Worm (Caenorhabditis elegans) whole organism, late embryonic: Measurements from ENCODE around the gene H23N18.6.

Experiments used
- C08G9.2 ChIP-seq: sonication (generic microtip); optimal IDR thresholded peaks from 2 replicates; lab custom pipeline; 2016; ENCODE audit warnings: mild to moderate bottlenecking, missing genetic modification characterization, moderate library complexity, missing compliant biosample characterization
- C38D4.7 ChIP-seq: fragments of 200-800 bp; sonication (Bioruptor generic); optimal IDR thresholded peaks from 2 replicates; lab custom pipeline; 2018; ENCODE audit warnings: mild to moderate bottlenecking, missing genetic modification characterization, moderate library complexity, missing compliant biosample characterization
- K09A11.1 ChIP-seq: sonication (generic microtip); optimal IDR thresholded peaks from 2 replicates; lab custom pipeline; 2017; ENCODE audit warnings: antibody characterized with exemption, mild to moderate bottlenecking, missing genetic modification characterization, missing compliant biosample characterization; ENCODE audit not compliant: insufficient read depth
- ama-1 ChIP-seq: fragments of 150-350 bp; optimal IDR thresholded peaks from 2 replicates; lab custom pipeline; 2014
- ceh-14 ChIP-seq: sonication (generic microtip); optimal IDR thresholded peaks from 2 replicates; lab custom pipeline; 2016; ENCODE audit warnings: missing genotype, missing genetic modification characterization, missing compliant biosample characterization
- ceh-22 ChIP-seq: sonication (generic microtip); optimal IDR thresholded peaks from 2 replicates; lab custom pipeline; 2017; ENCODE audit warnings: missing biosample characterization, missing genetic modification characterization
- ceh-24 ChIP-seq: sonication (generic microtip); optimal IDR thresholded peaks from 2 replicates; lab custom pipeline; 2016; ENCODE audit warnings: mild to moderate bottlenecking, missing genetic modification characterization, missing compliant biosample characterization
- ceh-34 ChIP-seq: sonication (generic microtip); optimal IDR thresholded peaks from 2 replicates; lab custom pipeline; 2016; ENCODE audit warnings: mild to moderate bottlenecking, missing genetic modification characterization, missing compliant biosample characterization
- ceh-45 ChIP-seq: fragments of 200-800 bp; sonication (Bioruptor generic); IDR thresholded peaks from 2 replicates; pipeline ENCODE4 v1.3.6; 2022; ENCODE audit warnings: missing genetic modification reagents, missing genetic modification characterization, missing compliant biosample characterization
- ceh-6 ChIP-seq: fragments of 200-800 bp; sonication (Bioruptor generic); optimal IDR thresholded peaks from 2 replicates; lab custom pipeline; 2018; ENCODE audit warnings: mild to moderate bottlenecking, missing genetic modification characterization, missing compliant biosample characterization
- ceh-9 ChIP-seq: sonication (generic microtip); optimal IDR thresholded peaks from 2 replicates; lab custom pipeline; 2016; ENCODE audit warnings: mild to moderate bottlenecking, missing genetic modification characterization, inconsistent platforms, missing compliant biosample characterization
- dmd-4 ChIP-seq: sonication (generic microtip); optimal IDR thresholded peaks from 2 replicates; lab custom pipeline; 2016; ENCODE audit warnings: borderline replicate concordance, missing genetic modification characterization, missing compliant biosample characterization
- dve-1 ChIP-seq: sonication (generic microtip); optimal IDR thresholded peaks from 2 replicates; lab custom pipeline; 2017; ENCODE audit warnings: antibody characterized with exemption, mild to moderate bottlenecking, missing genetic modification characterization, missing compliant biosample characterization
- elt-2 ChIP-seq: sonication (generic microtip); optimal IDR thresholded peaks from 2 replicates; lab custom pipeline; 2016; ENCODE audit warnings: missing genetic modification reagents, missing genetic modification characterization, missing compliant biosample characterization
- ets-4 ChIP-seq: sonication (generic microtip); optimal IDR thresholded peaks from 2 replicates; lab custom pipeline; 2016; ENCODE audit warnings: missing genetic modification characterization, missing compliant biosample characterization
- eyg-1 ChIP-seq: sonication (generic microtip); optimal IDR thresholded peaks from 2 replicates; lab custom pipeline; 2016; ENCODE audit warnings: missing genotype, missing genetic modification characterization, missing compliant biosample characterization
- fax-1 ChIP-seq: sonication (generic microtip); optimal IDR thresholded peaks from 2 replicates; lab custom pipeline; 2016; ENCODE audit warnings: missing genotype, missing genetic modification characterization, missing compliant biosample characterization
- fkh-6 ChIP-seq: sonication (generic microtip); optimal IDR thresholded peaks from 2 replicates; lab custom pipeline; 2016; ENCODE audit warnings: missing genetic modification characterization, missing compliant biosample characterization
- hlh-8 ChIP-seq: sonication (generic microtip); optimal IDR thresholded peaks from 2 replicates; lab custom pipeline; 2016; ENCODE audit warnings: missing genotype, missing genetic modification characterization, missing compliant biosample characterization
- lim-6 ChIP-seq: sonication (generic microtip); optimal IDR thresholded peaks from 2 replicates; lab custom pipeline; 2016; ENCODE audit warnings: missing genetic modification characterization, missing compliant biosample characterization
- madf-2 ChIP-seq: sonication (generic microtip); optimal IDR thresholded peaks from 2 replicates; lab custom pipeline; 2017; ENCODE audit warnings: missing genetic modification characterization, missing compliant biosample characterization
- nfya-1 ChIP-seq: sonication (generic microtip); optimal IDR thresholded peaks from 2 replicates; lab custom pipeline; 2017; ENCODE audit warnings: missing genetic modification characterization, mild to moderate bottlenecking, missing compliant biosample characterization, antibody characterized with exemption, moderate library complexity
- nhr-11 ChIP-seq: fragments of 150-350 bp; optimal IDR thresholded peaks from 2 replicates; lab custom pipeline; 2014; ENCODE audit warnings: missing biosample characterization, missing genetic modification characterization
- nhr-232 ChIP-seq: sonication (generic microtip); optimal IDR thresholded peaks from 2 replicates; lab custom pipeline; 2016; ENCODE audit warnings: missing genetic modification characterization, missing compliant biosample characterization
- npax-4 ChIP-seq: sonication (generic microtip); optimal IDR thresholded peaks from 2 replicates; lab custom pipeline; 2016; ENCODE audit warnings: missing genetic modification characterization, missing compliant biosample characterization
- pax-1 ChIP-seq: fragments of 150-350 bp; optimal IDR thresholded peaks from 2 replicates; lab custom pipeline; 2014; ENCODE audit warnings: missing biosample characterization, missing genetic modification characterization
- pha-2 ChIP-seq: sonication (generic microtip); optimal IDR thresholded peaks from 2 replicates; lab custom pipeline; 2017; ENCODE audit warnings: mild to moderate bottlenecking, missing genetic modification characterization, missing compliant biosample characterization
- pqm-1 ChIP-seq: sonication (generic microtip); optimal IDR thresholded peaks from 2 replicates; lab custom pipeline; 2016; ENCODE audit warnings: missing genetic modification characterization, missing compliant biosample characterization
- ref-2 ChIP-seq: sonication (generic microtip); optimal IDR thresholded peaks from 2 replicates; lab custom pipeline; 2016; ENCODE audit warnings: missing genetic modification characterization, missing compliant biosample characterization
- rnt-1 ChIP-seq: sonication (generic microtip); optimal IDR thresholded peaks from 2 replicates; lab custom pipeline; 2016; ENCODE audit warnings: missing genetic modification characterization, missing compliant biosample characterization
- tbx-2 ChIP-seq: sonication (generic microtip); optimal IDR thresholded peaks from 2 replicates; lab custom pipeline; 2016; ENCODE audit warnings: missing genetic modification characterization, missing compliant biosample characterization
- ttx-3 ChIP-seq: sonication (generic microtip); optimal IDR thresholded peaks from 2 replicates; lab custom pipeline; 2016; ENCODE audit warnings: missing genetic modification reagents, missing genetic modification characterization, missing compliant biosample characterization
- unc-3 ChIP-seq, 2 experiments: fragments of 200-800 bp in 1 of 2; sonication (Bioruptor generic) in 1 of 2; sonication (generic microtip) in 1 of 2; conservative IDR thresholded peaks in 1 of 2; optimal IDR thresholded peaks in 1 of 2; 2 replicates each; pipeline versions ENCODE4 v1.3.6 to Lab custom; 2016 to 2022; ENCODE audit warnings: missing compliant biosample characterization in 2 of 2, missing genetic modification characterization in 2 of 2, missing genetic modification reagents in 1 of 2
- unc-42 ChIP-seq: sonication (generic microtip); optimal IDR thresholded peaks from 2 replicates; lab custom pipeline; 2016; ENCODE audit warnings: missing genotype, missing genetic modification characterization, missing compliant biosample characterization
- unc-55 ChIP-seq: sonication (generic microtip); optimal IDR thresholded peaks from 2 replicates; lab custom pipeline; 2017; ENCODE audit warnings: missing biosample characterization, missing genetic modification reagents, missing genetic modification characterization
- zip-5 ChIP-seq: sonication (generic microtip); optimal IDR thresholded peaks from 2 replicates; lab custom pipeline; 2016; ENCODE audit warnings: missing genetic modification characterization, missing compliant biosample characterization
- ztf-16 ChIP-seq: sonication (generic microtip); optimal IDR thresholded peaks from 2 replicates; lab custom pipeline; 2017; ENCODE audit warnings: missing genetic modification characterization, missing compliant biosample characterization

The H23N18.6 gene

DNA sequence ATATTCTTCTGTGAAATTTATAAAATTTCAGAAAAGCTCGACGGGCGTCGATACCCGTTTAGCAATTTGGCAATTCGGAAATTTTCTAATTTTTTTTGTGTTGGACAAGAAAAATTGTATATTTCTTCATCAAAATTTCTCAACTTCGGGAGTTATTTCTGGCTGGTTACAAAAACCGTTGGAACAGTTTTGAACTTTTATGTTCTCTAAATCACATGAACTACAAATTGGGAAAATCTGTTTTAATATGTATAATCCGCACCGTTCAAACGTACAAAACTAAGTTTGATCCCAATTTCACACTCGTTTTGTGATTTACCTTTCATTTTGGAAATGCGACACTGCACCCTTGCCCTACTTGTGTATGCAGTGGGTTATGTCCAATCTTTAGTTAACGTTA, 29.5 kb downstream of the H23N18.6 start, which contains the start of gene T19H12.3:
Gene T19H12.3, plus strand, starts transcription at position 301 of the 400 bp plus-strand sequence.
- TF ChIP-seq fax-1 (no peak), ama-1 (lab: Kevin White, UChicago) (no peak), ceh-24 (tag; lab: Kevin White, UChicago) (no peak), ttx-3 (tag; lab: Kevin White, UChicago) (no peak), unc-42 (tag; lab: Kevin White, UChicago) (no peak), pax-1 (tag; lab: Kevin White, UChicago) (no peak), nhr-232 (no peak), ceh-6 (no peak), ceh-45 (GFP tag; lab: Robert Waterston, UW) (no peak), hlh-8 (no peak), C38D4.7 (GFP tag; lab: Kevin White, UChicago) (no peak), ceh-22 (tag; lab: Kevin White, UChicago) (no peak), C08G9.2 (no peak), madf-2 (tag; lab: Kevin White, UChicago) (no peak), dmd-4 (tag; lab: Kevin White, UChicago) (no peak), pqm-1 (tag; lab: Kevin White, UChicago) (no peak), tbx-2 (tag; lab: Kevin White, UChicago) (no peak)

DNA sequence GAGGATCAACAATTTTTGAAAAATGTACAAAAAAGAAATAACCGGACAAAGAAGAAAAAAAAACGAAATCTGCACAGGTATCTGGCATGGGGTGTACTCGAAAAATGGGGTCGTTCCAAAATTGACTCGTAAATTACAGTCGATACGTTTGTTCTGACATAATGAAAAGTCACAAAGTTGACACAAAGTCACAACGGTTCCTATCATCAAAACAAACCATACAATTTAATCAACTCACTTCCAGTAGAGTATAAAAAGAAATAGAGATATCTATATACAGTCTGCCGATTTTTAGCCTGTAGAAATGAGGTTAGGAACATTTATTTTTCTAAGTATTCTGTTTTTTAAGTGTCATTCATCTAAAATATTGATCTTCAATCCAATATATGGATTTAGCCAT, 30.4 kb downstream of the H23N18.6 start, which contains the start of gene T19H12.12:
Gene T19H12.12, plus strand, starts transcription at position 301 of the 400 bp plus-strand sequence.
- TF ChIP-seq ceh-22 (tag; lab: Kevin White, UChicago) (no peak), lim-6 (tag; lab: Kevin White, UChicago) (no peak), ref-2 (tag; lab: Kevin White, UChicago) (no peak), ets-4 (tag; lab: Kevin White, UChicago) (no peak), ztf-16 (tag; lab: Kevin White, UChicago) (no peak), nfya-1 (tag; lab: Kevin White, UChicago) (no peak), fkh-6 (tag; lab: Kevin White, UChicago) (no peak), ceh-14 (tag; lab: Kevin White, UChicago) (no peak), ceh-6 (no peak), npax-4 (no peak), ama-1 (lab: Kevin White, UChicago) (no peak), dve-1 (tag; lab: Kevin White, UChicago) (no peak), ceh-34 (no peak), rnt-1 (tag; lab: Kevin White, UChicago) (no peak), K09A11.1 (no peak), unc-55 (GFP tag; lab: Kevin White, UChicago) (no peak), eyg-1 (no peak), elt-2 (tag; lab: Kevin White, UChicago) (no peak), tbx-2 (tag; lab: Kevin White, UChicago) (no peak), unc-3 (GFP tag; conservative IDR thresholded peaks at IDR 0.05; lab: Robert Waterston, UW) (no peak), unc-3 (tag; optimal IDR thresholded peaks at IDR 0.05; lab: Kevin White, UChicago) (no peak)

DNA sequence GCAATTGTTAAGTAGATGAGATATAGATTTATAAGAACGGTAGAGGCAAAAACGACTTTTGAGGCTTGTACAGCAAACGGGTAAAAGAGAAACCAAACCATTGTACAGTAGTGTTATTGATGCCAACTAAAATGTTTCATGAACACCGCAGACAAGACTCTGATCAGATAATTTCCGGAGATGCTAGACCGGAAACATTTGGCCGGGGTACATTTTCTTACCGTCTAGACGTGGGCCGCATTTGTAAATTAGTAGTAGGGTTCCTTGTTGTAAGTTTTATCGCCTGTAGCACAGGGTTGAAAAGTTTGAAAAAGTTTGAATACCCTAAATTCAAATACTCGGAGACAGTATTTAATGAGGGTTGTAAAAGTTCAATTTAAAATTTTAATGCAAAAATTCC, 33.5 kb downstream of the H23N18.6 start, which contains the start of gene str-32:
Gene str-32, minus strand, starts transcription at position 101 of the 400 bp plus-strand sequence.
- no peak for TF ChIP-seq pha-2 (tag; lab: Kevin White, UChicago)
- TF ChIP-seq nhr-11 (tag; lab: Kevin White, UChicago): no peak
- TF ChIP-seq unc-42 (tag; lab: Kevin White, UChicago): no peak
- no peak for TF ChIP-seq ceh-9 (tag; lab: Kevin White, UChicago)
- TF ChIP-seq ceh-24 (tag; lab: Kevin White, UChicago): no peak
- TF ChIP-seq unc-3 (GFP tag; conservative IDR thresholded peaks at IDR 0.05; lab: Robert Waterston, UW): no peak
- no peak for TF ChIP-seq unc-3 (tag; optimal IDR thresholded peaks at IDR 0.05; lab: Kevin White, UChicago)
- no peak for TF ChIP-seq pax-1 (tag; lab: Kevin White, UChicago)
- TF ChIP-seq zip-5 (tag; lab: Kevin White, UChicago): no peak
